Worm (Caenorhabditis elegans) whole organism, early embryonic: Measurements from ENCODE around the gene T22E5.6.

ENCODE experiments used
- B0310.2 ChIP-seq: sonication (generic microtip); optimal IDR thresholded peaks from 2 replicates; lab custom pipeline; 2016; ENCODE audit warnings: mild to moderate bottlenecking, missing genetic modification characterization, missing compliant biosample characterization
- F13C5.2 ChIP-seq: sonication (generic microtip); optimal IDR thresholded peaks from 2 replicates; lab custom pipeline; 2017; ENCODE audit warnings: mild to moderate bottlenecking, missing genetic modification characterization, inconsistent platforms, missing compliant biosample characterization
- aly-1 ChIP-seq: sonication (generic microtip); optimal IDR thresholded peaks from 2 replicates; lab custom pipeline; 2016; ENCODE audit warnings: missing genetic modification characterization, missing compliant biosample characterization
- ama-1 ChIP-seq: fragments of 150-350 bp; optimal IDR thresholded peaks from 2 replicates; lab custom pipeline; 2014
- ceh-13 ChIP-seq: fragments of 200-800 bp; sonication (Bioruptor generic); optimal IDR thresholded peaks from 2 replicates; lab custom pipeline; 2018; ENCODE audit warnings: mild to moderate bottlenecking, missing genetic modification characterization, missing compliant biosample characterization
- ceh-36 ChIP-seq: sonication (generic microtip); optimal IDR thresholded peaks from 2 replicates; lab custom pipeline; 2016; ENCODE audit warnings: missing genetic modification characterization, inconsistent platforms, missing compliant biosample characterization
- ets-7 ChIP-seq: sonication (generic microtip); optimal IDR thresholded peaks from 2 replicates; lab custom pipeline; 2016; ENCODE audit warnings: missing genotype, missing genetic modification characterization, missing compliant biosample characterization
- flt-1 ChIP-seq: fragments of 200-800 bp; sonication (Bioruptor generic); IDR thresholded peaks from 2 replicates; pipeline ENCODE4 v1.3.6; 2022; ENCODE audit warnings: missing genetic modification characterization, missing compliant biosample characterization
- hmbx-1 ChIP-seq: sonication (generic microtip); optimal IDR thresholded peaks from 2 replicates; lab custom pipeline; 2016; ENCODE audit warnings: mild to moderate bottlenecking, missing genetic modification characterization, missing compliant biosample characterization
- hmg-4 ChIP-seq: fragments of 200-800 bp; sonication (Bioruptor generic); optimal IDR thresholded peaks from 2 replicates; lab custom pipeline; 2018; ENCODE audit warnings: mild to moderate bottlenecking, missing genetic modification characterization, missing compliant biosample characterization
- hnd-1 ChIP-seq: sonication (generic microtip); optimal IDR thresholded peaks from 2 replicates; lab custom pipeline; 2016; ENCODE audit warnings: missing genetic modification characterization, missing compliant biosample characterization
- pes-1 ChIP-seq: fragments of 200-800 bp; sonication (Bioruptor generic); IDR thresholded peaks from 2 replicates; pipeline ENCODE4 v1.3.6; 2022; ENCODE audit warnings: missing genetic modification reagents, missing genetic modification characterization, missing compliant biosample characterization
- scrt-1 ChIP-seq: fragments of 200-800 bp; sonication (Bioruptor generic); IDR thresholded peaks from 2 replicates; pipeline ENCODE4 v1.3.6; 2022; ENCODE audit warnings: missing genetic modification characterization, missing compliant biosample characterization
- sea-1 ChIP-seq: fragments of 200-800 bp; sonication (Bioruptor generic); conservative IDR thresholded peaks from 2 replicates; pipeline ENCODE4 v1.3.6; 2022; ENCODE audit warnings: missing genetic modification characterization, missing compliant biosample characterization
- tbx-11 ChIP-seq: fragments of 200-800 bp; sonication (Bioruptor generic); IDR thresholded peaks from 2 replicates; pipeline ENCODE4 v1.3.6; 2022; ENCODE audit warnings: missing genetic modification characterization, missing compliant biosample characterization
- tbx-37 ChIP-seq: fragments of 200-800 bp; sonication (Bioruptor generic); conservative IDR thresholded peaks from 2 replicates; pipeline ENCODE4 v1.3.6; 2022; ENCODE audit warnings: missing genetic modification reagents, missing genetic modification characterization, missing compliant biosample characterization
- tra-4 ChIP-seq: sonication (generic microtip); optimal IDR thresholded peaks from 2 replicates; lab custom pipeline; 2017; ENCODE audit warnings: missing genetic modification characterization, missing compliant biosample characterization

Gene T22E5.6

DNA sequence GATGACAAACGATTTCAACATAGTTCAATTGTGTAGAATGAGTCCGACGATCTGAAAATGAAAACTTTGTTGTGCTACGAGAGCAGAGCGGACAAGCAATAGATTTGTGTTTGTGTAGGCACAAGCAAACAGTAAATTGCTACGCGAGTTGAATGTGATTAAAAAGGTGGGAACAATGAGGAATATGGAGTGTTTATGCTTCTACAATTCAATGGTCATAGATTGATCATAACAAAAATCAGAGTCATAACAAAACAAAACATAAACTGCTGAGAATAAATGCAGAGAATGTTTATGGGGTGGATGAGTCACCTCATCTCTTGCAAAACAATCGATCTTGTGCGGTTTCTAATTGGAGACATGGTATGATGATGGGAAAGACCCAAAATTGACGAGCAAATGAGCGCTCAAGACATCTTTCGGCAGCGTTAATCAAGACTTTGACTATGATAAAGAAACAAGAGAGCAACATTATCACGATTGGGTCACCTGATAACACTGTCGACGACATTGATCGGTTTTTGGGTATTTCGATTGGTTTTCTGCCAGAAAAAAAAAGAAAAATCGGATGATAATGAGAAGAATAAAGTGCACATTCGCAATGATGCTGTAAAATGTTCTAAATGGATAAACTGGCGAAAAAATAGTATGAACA, 38.4 kb downstream of the T22E5.6 start, which contains the start of gene lmp-1:
TSS of gene lmp-1 (minus strand) at position 51 of the 655 bp plus-strand sequence.
- no peak for TF ChIP-seq ceh-36 (tag; lab: Kevin White, UChicago)
- no peak for TF ChIP-seq scrt-1 (GFP tag; lab: Robert Waterston, UW)
- no peak for TF ChIP-seq B0310.2 (tag; lab: Kevin White, UChicago)
- TF ChIP-seq flt-1 (GFP tag; lab: Robert Waterston, UW) = no peak
- TF ChIP-seq tbx-37 (GFP tag; lab: Robert Waterston, UW) = no peak
- no peak for TF ChIP-seq hnd-1
- TF ChIP-seq ama-1 (lab: Kevin White, UChicago) = no peak
- no peak for TF ChIP-seq tra-4 (tag; lab: Kevin White, UChicago)
- no peak for TF ChIP-seq hmbx-1 (tag; lab: Kevin White, UChicago)
- TF ChIP-seq sea-1 (GFP tag; lab: Robert Waterston, UW) = no peak
- TF ChIP-seq pes-1 = no peak
- TF ChIP-seq ceh-13 = no peak

- TF ChIP-seq tra-4 (tag; lab: Kevin White, UChicago) = no peak
- no peak for TF ChIP-seq ets-7 (tag; lab: Kevin White, UChicago)
- TF ChIP-seq flt-1 (GFP tag; lab: Robert Waterston, UW) = no peak
- no peak for TF ChIP-seq ceh-13
Measured at ce11 chrX:6374451-6374850, 41.8 kb downstream of the T22E5.6 start, which contains the start of gene C03B1.1. TSS of gene C03B1.1 (plus strand) at chrX:6374751.

- TF ChIP-seq ceh-13 = no peak
- TF ChIP-seq tbx-11 (GFP tag; lab: Robert Waterston, UW) = no peak
- TF ChIP-seq hmg-4 (GFP tag; lab: Kevin White, UChicago) = no peak
- no peak for TF ChIP-seq aly-1 (tag; lab: Kevin White, UChicago)
- TF ChIP-seq flt-1 (GFP tag; lab: Robert Waterston, UW) = no peak
- no peak for TF ChIP-seq hmbx-1 (tag; lab: Kevin White, UChicago)
- TF ChIP-seq B0310.2 (tag; lab: Kevin White, UChicago) = no peak
- no peak for TF ChIP-seq ceh-36 (tag; lab: Kevin White, UChicago)
- no peak for TF ChIP-seq hnd-1
- TF ChIP-seq sea-1 (GFP tag; lab: Robert Waterston, UW) = no peak
- no peak for TF ChIP-seq F13C5.2 (tag; lab: Kevin White, UChicago)
- TF ChIP-seq pes-1 = no peak
- TF ChIP-seq ets-7 (tag; lab: Kevin White, UChicago) = no peak
- no peak for TF ChIP-seq ama-1 (lab: Kevin White, UChicago)
- TF ChIP-seq tra-4 (tag; lab: Kevin White, UChicago) = no peak
- TF ChIP-seq scrt-1 (GFP tag; lab: Robert Waterston, UW) = no peak
Measured at ce11 chrX:6373348-6373747, 42.9 kb downstream of the T22E5.6 start, which contains the start of gene C03B1.17. TSS of gene C03B1.17 (plus strand) at chrX:6373648.

DNA sequence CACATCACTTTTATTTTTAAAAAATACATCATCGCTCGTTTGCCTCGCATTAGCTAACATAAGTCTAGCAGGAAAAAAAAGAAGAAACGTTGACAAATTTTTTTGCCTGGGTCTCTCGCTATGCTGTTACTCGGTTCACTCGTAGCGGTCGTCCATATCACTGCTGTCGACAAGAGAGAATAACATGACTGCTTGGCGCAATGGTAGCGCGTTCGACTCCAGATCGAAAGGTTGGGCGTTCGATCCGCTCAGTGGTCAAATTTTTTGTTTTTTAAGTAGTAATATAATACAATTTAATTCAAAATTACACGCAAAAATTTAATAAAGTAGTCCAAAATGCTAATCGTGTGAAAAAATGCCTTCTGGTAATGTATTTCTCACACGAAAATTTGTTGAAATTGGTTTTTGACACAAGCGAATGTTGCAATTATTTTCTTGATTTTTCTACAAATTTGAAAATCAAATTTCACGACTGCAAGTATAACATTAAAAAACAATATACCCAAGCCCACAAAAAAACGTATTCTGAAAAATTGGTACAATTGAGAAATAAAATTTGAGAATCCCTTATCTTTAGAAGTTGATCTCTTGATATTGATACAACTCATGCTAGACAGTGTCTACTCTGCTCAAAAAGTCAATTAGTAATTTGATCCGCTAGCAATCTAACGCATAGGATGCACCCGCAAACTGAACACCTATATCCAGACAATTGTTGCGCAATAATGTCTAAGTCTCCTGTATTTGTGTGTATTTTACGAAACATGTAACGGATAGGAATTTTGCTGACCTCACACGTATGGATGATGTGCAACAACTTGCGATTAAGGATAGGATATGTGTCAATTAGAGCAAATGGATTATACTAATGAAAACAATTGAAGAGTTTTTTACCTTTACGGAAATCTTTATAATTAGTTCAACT, 44.8 kb downstream of the T22E5.6 start:
- TF ChIP-seq tra-4 (tag; lab: Kevin White, UChicago) (peak; percentile 28), ets-7 (tag; lab: Kevin White, UChicago) (no peak), hnd-1 (peak; percentile 66), tbx-11 (GFP tag; lab: Robert Waterston, UW) (peak; percentile 88), tbx-37 (GFP tag; lab: Robert Waterston, UW) (peak; percentile 90), B0310.2 (tag; lab: Kevin White, UChicago) (peak; percentile 58), pes-1 (peak; percentile 92), ceh-36 (tag; lab: Kevin White, UChicago) (peak; percentile 81), ceh-13 (peak; percentile 73), aly-1 (tag; lab: Kevin White, UChicago) (peak; percentile 33), hmbx-1 (tag; lab: Kevin White, UChicago) (peak; percentile 64), ama-1 (lab: Kevin White, UChicago) (no peak), hmg-4 (GFP tag; lab: Kevin White, UChicago) (peak; percentile 85), F13C5.2 (tag; lab: Kevin White, UChicago) (peak; percentile 62), scrt-1 (GFP tag; lab: Robert Waterston, UW) (peak; percentile 88), sea-1 (GFP tag; lab: Robert Waterston, UW) (peak; percentile 79), flt-1 (GFP tag; lab: Robert Waterston, UW) (peak; percentile 82)

DNA sequence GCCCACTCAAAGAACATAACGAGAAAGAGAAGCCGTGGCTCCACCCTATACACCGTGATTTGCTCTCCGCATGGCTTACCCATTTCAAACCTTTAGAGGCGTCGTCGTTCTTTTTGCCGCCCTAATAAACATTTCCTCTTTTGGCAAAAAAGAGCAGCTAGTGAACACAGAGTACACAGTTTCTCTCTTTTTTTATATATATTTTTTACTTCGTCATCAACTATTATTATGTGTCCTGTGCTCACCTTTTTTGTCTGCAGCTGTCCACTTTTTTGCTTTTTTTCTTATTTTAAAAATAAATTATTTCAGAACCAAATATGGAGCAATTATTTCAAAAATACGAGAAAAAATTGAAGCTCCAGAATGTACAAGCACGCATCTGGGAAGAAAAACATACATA, 46.5 kb downstream of the T22E5.6 start, which contains the start of gene C03B1.2:
TSS of gene C03B1.2 (plus strand) at position 301 of the 400 bp plus-strand sequence.
- no peak for TF ChIP-seq ets-7 (tag; lab: Kevin White, UChicago)

DNA sequence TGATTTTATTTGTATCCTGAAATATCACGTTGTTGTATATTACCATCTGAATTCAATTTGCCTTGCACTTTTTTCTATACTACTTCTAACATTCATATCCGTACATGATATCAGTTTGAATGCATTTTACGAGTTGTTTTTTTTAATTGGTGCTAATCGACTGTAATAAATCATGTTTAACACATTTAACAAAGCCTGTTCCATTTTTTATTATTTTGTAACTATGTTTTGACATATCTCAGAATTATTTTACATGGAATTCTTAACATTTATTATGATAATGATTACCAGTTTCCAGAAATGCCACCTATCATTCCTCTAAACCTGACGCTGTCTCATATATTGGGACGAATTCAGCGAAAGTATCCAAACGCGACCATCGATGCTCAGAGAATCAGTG, 50.5 kb downstream of the T22E5.6 start, which contains the start of gene C03B1.3:
TSS of gene C03B1.3 (plus strand) at position 301 of the 400 bp plus-strand sequence.
- TF ChIP-seq ama-1 (lab: Kevin White, UChicago) = no peak
- no peak for TF ChIP-seq tbx-11 (GFP tag; lab: Robert Waterston, UW)
- no peak for TF ChIP-seq hnd-1
- TF ChIP-seq sea-1 (GFP tag; lab: Robert Waterston, UW) = no peak
- no peak for TF ChIP-seq B0310.2 (tag; lab: Kevin White, UChicago)
- no peak for TF ChIP-seq tbx-37 (GFP tag; lab: Robert Waterston, UW)
- TF ChIP-seq scrt-1 (GFP tag; lab: Robert Waterston, UW) = no peak
- no peak for TF ChIP-seq hmg-4 (GFP tag; lab: Kevin White, UChicago)
- no peak for TF ChIP-seq hmbx-1 (tag; lab: Kevin White, UChicago)
- TF ChIP-seq ceh-13 = no peak
- no peak for TF ChIP-seq tra-4 (tag; lab: Kevin White, UChicago)
- TF ChIP-seq F13C5.2 (tag; lab: Kevin White, UChicago) = no peak
